Worm (Caenorhabditis elegans) whole organism, L3 larva: ENCODE results near the gene mnp-1.
A peak's percentile ranks its signal among the peaks of the same experiment; 100 is the strongest.

Experiments used
- R02D3.7 ChIP-seq: fragments of 150-350 bp; optimal IDR thresholded peaks from 2 replicates; lab custom pipeline; 2014; ENCODE audit warnings: missing biosample characterization, missing genetic modification characterization
- ZK546.5 ChIP-seq: sonication (generic microtip); optimal IDR thresholded peaks from 2 replicates; lab custom pipeline; 2017; ENCODE audit warnings: missing biosample characterization, missing genetic modification characterization
- aly-2 ChIP-seq: fragments of 150-350 bp; optimal IDR thresholded peaks from 2 replicates; lab custom pipeline; 2014; ENCODE audit warnings: missing biosample characterization, missing genetic modification characterization
- ama-1 ChIP-seq: fragments of 150-350 bp; optimal IDR thresholded peaks from 2 replicates; lab custom pipeline; 2018
- ceh-16 ChIP-seq: sonication (generic microtip); optimal IDR thresholded peaks from 2 replicates; lab custom pipeline; 2017; ENCODE audit warnings: missing biosample characterization, missing genetic modification characterization
- ceh-28 ChIP-seq: fragments of 150-350 bp; optimal IDR thresholded peaks from 2 replicates; lab custom pipeline; 2014; ENCODE audit warnings: missing biosample characterization, missing genetic modification reagents, missing genetic modification characterization
- ceh-82 ChIP-seq: fragments of 150-350 bp; optimal IDR thresholded peaks from 2 replicates; lab custom pipeline; 2014; ENCODE audit warnings: missing biosample characterization, missing genetic modification characterization
- ceh-9 ChIP-seq: sonication (generic microtip); optimal IDR thresholded peaks from 2 replicates; lab custom pipeline; 2018; ENCODE audit warnings: missing biosample characterization, missing genetic modification characterization
- daf-12 ChIP-seq: fragments of 150-350 bp; optimal IDR thresholded peaks from 2 replicates; lab custom pipeline; 2014; ENCODE audit warnings: missing biosample characterization, missing genetic modification reagents, missing genetic modification characterization
- egl-27 ChIP-seq: sonication (generic microtip); optimal IDR thresholded peaks from 4 replicates; lab custom pipeline; 2017; ENCODE audit warnings: missing biosample characterization, missing genetic modification reagents, missing genetic modification characterization
- egl-5 ChIP-seq: fragments of 150-350 bp; optimal IDR thresholded peaks from 2 replicates; lab custom pipeline; 2017; ENCODE audit warnings: missing biosample characterization, missing genetic modification reagents, missing genetic modification characterization, inconsistent platforms
- elt-1 ChIP-seq: fragments of 150-350 bp; optimal IDR thresholded peaks from 2 replicates; lab custom pipeline; 2014; ENCODE audit warnings: missing biosample characterization, missing genetic modification characterization
- elt-2 ChIP-seq: sonication (generic microtip); optimal IDR thresholded peaks from 2 replicates; lab custom pipeline; 2016; ENCODE audit warnings: missing genetic modification reagents, mild to moderate bottlenecking, missing genetic modification characterization, missing compliant biosample characterization
- elt-3 ChIP-seq, 3 experiments: fragments of 150-350 bp in 1 of 3; sonication (generic microtip) in 2 of 3; optimal IDR thresholded peaks; 2 replicates in 2 of 3; 4 replicates in 1 of 3; lab custom pipeline; 2014 to 2017; ENCODE audit warnings: missing biosample characterization in 3 of 3, missing genetic modification characterization in 3 of 3
- eor-1 ChIP-seq, 2 experiments: fragments of 150-350 bp; optimal IDR thresholded peaks; 2 replicates each; lab custom pipeline; 2014 to 2018; ENCODE audit warnings: missing biosample characterization in 2 of 2, missing genetic modification characterization in 2 of 2
- fkh-10 ChIP-seq: sonication (generic microtip); optimal IDR thresholded peaks from 2 replicates; lab custom pipeline; 2017; ENCODE audit warnings: missing biosample characterization, missing genetic modification reagents, missing genetic modification characterization
- fkh-2 ChIP-seq: fragments of 150-350 bp; optimal IDR thresholded peaks from 2 replicates; lab custom pipeline; 2014; ENCODE audit warnings: missing biosample characterization, missing genetic modification reagents, missing genetic modification characterization
- hmg-11 ChIP-seq: sonication (generic microtip); optimal IDR thresholded peaks from 2 replicates; lab custom pipeline; 2016; ENCODE audit warnings: missing genetic modification characterization, missing compliant biosample characterization
- jun-1 ChIP-seq: fragments of 150-350 bp; optimal IDR thresholded peaks from 2 replicates; lab custom pipeline; 2014; ENCODE audit warnings: missing biosample characterization, missing genetic modification reagents, missing genetic modification characterization
- lin-15B ChIP-seq: fragments of 150-350 bp; optimal IDR thresholded peaks from 2 replicates; lab custom pipeline; 2014; ENCODE audit warnings: missing biosample characterization, missing genetic modification characterization
- lin-39 ChIP-seq: fragments of 150-350 bp; optimal IDR thresholded peaks from 2 replicates; lab custom pipeline; 2018; ENCODE audit warnings: missing biosample characterization, missing genetic modification reagents, missing genetic modification characterization
- lsy-12 ChIP-seq: sonication (generic microtip); optimal IDR thresholded peaks from 2 replicates; lab custom pipeline; 2016; ENCODE audit warnings: mild to moderate bottlenecking, missing genetic modification characterization, missing compliant biosample characterization
- mdl-1 ChIP-seq: fragments of 150-350 bp; optimal IDR thresholded peaks from 2 replicates; lab custom pipeline; 2014; ENCODE audit warnings: missing biosample characterization, missing genetic modification characterization
- mml-1 ChIP-seq: fragments of 150-350 bp; sonication (generic microtip); optimal IDR thresholded peaks from 3 replicates; lab custom pipeline; 2014; ENCODE audit warnings: missing biosample characterization, missing genetic modification characterization
- nfya-1 ChIP-seq: sonication (generic microtip); optimal IDR thresholded peaks from 2 replicates; lab custom pipeline; 2017; ENCODE audit warnings: missing genetic modification characterization, mild to moderate bottlenecking, missing compliant biosample characterization, antibody characterized with exemption, moderate library complexity; ENCODE audit not compliant: insufficient read depth
- nhr-11 ChIP-seq: fragments of 150-350 bp; optimal IDR thresholded peaks from 2 replicates; lab custom pipeline; 2014; ENCODE audit warnings: missing biosample characterization, missing genetic modification characterization
- nhr-12 ChIP-seq: fragments of 150-350 bp; optimal IDR thresholded peaks from 2 replicates; lab custom pipeline; 2014; ENCODE audit warnings: missing biosample characterization, missing genetic modification characterization
- nhr-23 ChIP-seq: fragments of 150-350 bp; optimal IDR thresholded peaks from 2 replicates; lab custom pipeline; 2014; ENCODE audit warnings: missing biosample characterization, missing genetic modification reagents, missing genetic modification characterization
- nhr-237 ChIP-seq: fragments of 150-350 bp; optimal IDR thresholded peaks from 2 replicates; lab custom pipeline; 2014; ENCODE audit warnings: missing biosample characterization, missing genetic modification characterization
- nhr-25 ChIP-seq: sonication (generic microtip); optimal IDR thresholded peaks from 2 replicates; lab custom pipeline; 2017; ENCODE audit warnings: missing biosample characterization, missing genetic modification characterization
- nhr-28 ChIP-seq: fragments of 150-350 bp; optimal IDR thresholded peaks from 2 replicates; lab custom pipeline; 2014; ENCODE audit warnings: missing biosample characterization, missing genetic modification characterization
- nhr-43 ChIP-seq: sonication (generic microtip); optimal IDR thresholded peaks from 2 replicates; lab custom pipeline; 2016; ENCODE audit warnings: mild to moderate bottlenecking, missing genetic modification characterization, missing compliant biosample characterization; ENCODE audit not compliant: poor library complexity, severe bottlenecking
- nhr-67 ChIP-seq: fragments of 150-350 bp; optimal IDR thresholded peaks from 2 replicates; lab custom pipeline; 2014; ENCODE audit warnings: missing biosample characterization, missing genetic modification characterization
- nhr-76 ChIP-seq: fragments of 150-350 bp; sonication (generic microtip); optimal IDR thresholded peaks from 5 replicates; lab custom pipeline; 2014; ENCODE audit warnings: missing biosample characterization, missing genetic modification characterization
- nhr-77 ChIP-seq: fragments of 150-350 bp; optimal IDR thresholded peaks from 2 replicates; lab custom pipeline; 2014; ENCODE audit warnings: missing biosample characterization, missing genetic modification characterization
- pha-4 ChIP-seq: fragments of 150-350 bp; optimal IDR thresholded peaks from 2 replicates; lab custom pipeline; 2014; ENCODE audit warnings: missing biosample characterization, missing genetic modification reagents, missing genetic modification characterization
- pqm-1 ChIP-seq: fragments of 150-350 bp; optimal IDR thresholded peaks from 2 replicates; lab custom pipeline; 2017; ENCODE audit warnings: missing biosample characterization, missing genetic modification characterization, inconsistent platforms
- sea-2 ChIP-seq: fragments of 150-350 bp; sonication (generic microtip); optimal IDR thresholded peaks from 4 replicates; lab custom pipeline; 2014; ENCODE audit warnings: missing biosample characterization, missing genetic modification reagents, missing genetic modification characterization
- skn-1 ChIP-seq: fragments of 150-350 bp; optimal IDR thresholded peaks from 2 replicates; lab custom pipeline; 2014; ENCODE audit warnings: missing biosample characterization, missing genetic modification characterization
- snpc-4 ChIP-seq: fragments of 150-350 bp; optimal IDR thresholded peaks from 2 replicates; lab custom pipeline; 2014; ENCODE audit warnings: missing biosample characterization, missing genetic modification characterization
- tbx-2 ChIP-seq: sonication (generic microtip); optimal IDR thresholded peaks from 2 replicates; lab custom pipeline; 2016; ENCODE audit warnings: mild to moderate bottlenecking, missing genetic modification characterization, missing compliant biosample characterization
- unc-39 ChIP-seq: sonication (generic microtip); optimal IDR thresholded peaks from 4 replicates; lab custom pipeline; 2017; ENCODE audit warnings: missing biosample characterization, missing genetic modification characterization
- unc-62 ChIP-seq: fragments of 150-350 bp; sonication (generic microtip); optimal IDR thresholded peaks from 4 replicates; lab custom pipeline; 2014; ENCODE audit warnings: missing biosample characterization, missing genetic modification reagents, missing genetic modification characterization
- zag-1 ChIP-seq: fragments of 150-350 bp; optimal IDR thresholded peaks from 2 replicates; lab custom pipeline; 2014; ENCODE audit warnings: missing biosample characterization, missing genetic modification characterization
- ztf-11 ChIP-seq: fragments of 150-350 bp; optimal IDR thresholded peaks from 2 replicates; lab custom pipeline; 2014; ENCODE audit warnings: missing biosample characterization, missing genetic modification characterization
- ztf-4 ChIP-seq: fragments of 150-350 bp; optimal IDR thresholded peaks from 2 replicates; lab custom pipeline; 2014; ENCODE audit warnings: missing biosample characterization, missing genetic modification characterization

mnp-1 gene

DNA sequence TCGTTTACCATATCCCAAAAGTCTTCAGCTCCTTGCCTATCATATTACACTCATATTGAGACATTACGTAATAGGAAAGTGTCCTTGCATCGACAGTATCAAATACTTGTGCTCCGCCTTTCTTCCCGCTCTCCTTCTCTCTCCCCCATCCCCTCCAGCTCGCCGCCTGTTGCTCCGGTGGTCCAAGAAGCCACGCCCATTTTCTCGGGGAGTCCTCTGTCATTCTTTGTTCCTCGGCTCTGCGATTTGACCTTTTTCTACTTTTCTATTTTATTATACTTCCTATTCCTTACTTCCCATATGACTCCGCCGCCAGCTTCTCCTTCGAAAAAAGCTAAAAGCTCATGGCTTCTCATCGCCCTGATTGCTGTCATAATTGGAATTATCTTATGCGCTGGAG is at the start of gene mnp-1:
Gene mnp-1, plus strand, starts transcription at position 211 of the 400 bp plus-strand sequence.
- TF ChIP-seq hmg-11 (tag; lab: Kevin White, UChicago) (no peak), tbx-2 (tag; lab: Kevin White, UChicago) (no peak), nhr-76 (no peak)

DNA sequence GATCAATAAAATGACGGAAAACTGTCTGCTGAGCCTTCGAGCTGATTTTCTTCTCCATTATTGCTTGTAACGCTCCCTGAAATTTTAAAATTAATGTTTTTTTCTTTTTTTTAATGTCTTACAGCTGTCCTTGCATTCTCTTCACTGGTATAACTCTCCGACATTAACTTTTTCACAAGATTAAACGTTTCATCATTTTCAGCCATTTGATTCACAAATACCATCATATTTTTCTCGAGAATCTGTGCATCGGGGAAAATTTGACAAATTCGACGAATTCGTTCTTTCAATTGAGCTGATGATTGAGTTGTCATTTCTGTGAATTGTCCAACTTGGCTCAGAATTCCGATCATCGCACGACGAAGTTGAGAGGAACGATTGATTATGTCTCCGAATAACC is 47.1 kb upstream of the mnp-1 start:
- TF ChIP-seq R02D3.7 (tag; lab: Kevin White, UChicago) (no peak), elt-2 (no peak), pqm-1 (tag; lab: Kevin White, UChicago) (no peak), eor-1 (tag; optimal IDR thresholded peaks at IDR 0.05; lab: Kevin White, UChicago) (no peak), nhr-76 (no peak), nhr-28 (tag; lab: Kevin White, UChicago) (no peak), elt-1 (tag; lab: Kevin White, UChicago) (no peak), lsy-12 (no peak), lin-39 (tag; lab: Kevin White, UChicago) (no peak), nhr-237 (tag; lab: Kevin White, UChicago) (no peak), sea-2 (no peak), fkh-2 (tag; lab: Kevin White, UChicago) (no peak), unc-62 (GFP tag; lab: Kevin White, UChicago) (no peak), ceh-16 (no peak), egl-27 (tag; lab: Kevin White, UChicago) (no peak), elt-3 (tag; optimal IDR thresholded peaks at IDR 0.05; lab: Kevin White, UChicago) (no peak)

ce11 chrIII:4313061-4313962 is 43.1 kb upstream of the mnp-1 start, which contains the start of the genes evl-14 and dcn-1:
Gene evl-14, minus strand, starts transcription at chrIII:4313128.
Gene dcn-1, plus strand, starts transcription at chrIII:4313912.
- TF ChIP-seq nhr-11 (tag; lab: Kevin White, UChicago) (no peak), nhr-237 (tag; lab: Kevin White, UChicago) (no peak), nhr-77 (no peak), ceh-28 (tag; lab: Kevin White, UChicago) (peak; percentile 63), pqm-1 (tag; lab: Kevin White, UChicago) (peak; percentile 37), nhr-67 (tag; lab: Kevin White, UChicago) (no peak), daf-12 (no peak), lsy-12 (no peak), aly-2 (tag; lab: Kevin White, UChicago) (no peak), egl-5 (tag; lab: Kevin White, UChicago) (peak; percentile 80), unc-39 (tag; lab: Kevin White, UChicago) (no peak), lin-39 (tag; lab: Kevin White, UChicago) (peak; percentile 57), ceh-82 (no peak), nhr-23 (tag; lab: Kevin White, UChicago) (peak; percentile 74), elt-2 (peak; percentile 65), elt-3 (tag; optimal IDR thresholded peaks at IDR 0.05; lab: Kevin White, UChicago) (no peak), nhr-12 (tag; lab: Kevin White, UChicago) (no peak), ceh-16 (no peak), egl-27 (tag; lab: Kevin White, UChicago) (no peak), tbx-2 (tag; lab: Kevin White, UChicago) (no peak), unc-62 (GFP tag; lab: Kevin White, UChicago) (no peak), lin-15B (peak; percentile 63), nfya-1 (tag; lab: Kevin White, UChicago) (peak; percentile 88), nhr-28 (tag; lab: Kevin White, UChicago) (no peak), mdl-1 (tag; lab: Kevin White, UChicago) (no peak), sea-2 (no peak), elt-1 (tag; lab: Kevin White, UChicago) (no peak), nhr-25 (tag; lab: Kevin White, UChicago) (peak; percentile 88), snpc-4 (tag; lab: Kevin White, UChicago) (no peak), eor-1 (tag; optimal IDR thresholded peaks at IDR 0.05; lab: Kevin White, UChicago) (no peak), zag-1 (tag; lab: Kevin White, UChicago) (no peak), ZK546.5 (tag; lab: Kevin White, UChicago) (no peak), ceh-9 (tag; lab: Kevin White, UChicago) (no peak), skn-1 (tag; lab: Kevin White, UChicago) (peak; percentile 5), mml-1 (tag; lab: Kevin White, UChicago) (no peak), nhr-43 (tag; lab: Kevin White, UChicago) (no peak), ztf-11 (no peak), pha-4 (tag; lab: Kevin White, UChicago) (peak; percentile 92), jun-1 (peak; percentile 74), fkh-10 (no peak), ztf-4 (tag; lab: Kevin White, UChicago) (no peak), R02D3.7 (tag; lab: Kevin White, UChicago) (no peak), nhr-76 (no peak), ama-1 (lab: Kevin White, UChicago) (no peak), fkh-2 (tag; lab: Kevin White, UChicago) (no peak)
